Worm (Caenorhabditis elegans): Measurements from ENCODE around the gene ZK892.3.
A peak's percentile ranks its signal among the peaks of the same experiment; 100 is the strongest.

The ZK892.3 gene

DNA sequence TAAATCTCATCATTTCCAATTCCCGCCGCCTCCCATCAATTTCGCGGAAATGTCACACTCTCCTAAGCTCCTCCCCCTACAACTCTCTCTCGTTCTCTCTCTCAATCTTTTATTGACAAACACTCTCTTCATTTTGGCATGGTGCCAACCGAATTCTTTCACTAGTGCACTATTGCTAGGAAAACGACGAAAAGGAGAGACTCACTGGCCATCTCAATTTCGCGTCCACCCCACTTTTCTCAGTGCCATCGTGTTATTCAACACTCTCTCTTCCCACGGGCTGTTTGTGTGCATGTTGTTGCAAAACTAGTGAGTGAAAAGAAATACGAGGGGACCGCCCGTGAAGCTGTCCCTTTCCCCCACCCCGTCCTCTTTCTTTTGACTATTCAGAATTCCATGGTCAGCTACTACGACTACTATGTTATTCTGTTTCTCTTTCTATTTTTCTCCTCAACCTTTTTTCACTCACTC, 16.7 kb upstream of the ZK892.3 start:
- TF ChIP-seq hmg-4 (GFP tag; optimal IDR thresholded peaks at IDR 0.05), result peak; percentile 47
- TF ChIP-seq ceh-13 (GFP tag; optimal IDR thresholded peaks at IDR 0.05), result no peak
- TF ChIP-seq F13C5.2 (tag; optimal IDR thresholded peaks at IDR 0.05), result peak; percentile 49

DNA sequence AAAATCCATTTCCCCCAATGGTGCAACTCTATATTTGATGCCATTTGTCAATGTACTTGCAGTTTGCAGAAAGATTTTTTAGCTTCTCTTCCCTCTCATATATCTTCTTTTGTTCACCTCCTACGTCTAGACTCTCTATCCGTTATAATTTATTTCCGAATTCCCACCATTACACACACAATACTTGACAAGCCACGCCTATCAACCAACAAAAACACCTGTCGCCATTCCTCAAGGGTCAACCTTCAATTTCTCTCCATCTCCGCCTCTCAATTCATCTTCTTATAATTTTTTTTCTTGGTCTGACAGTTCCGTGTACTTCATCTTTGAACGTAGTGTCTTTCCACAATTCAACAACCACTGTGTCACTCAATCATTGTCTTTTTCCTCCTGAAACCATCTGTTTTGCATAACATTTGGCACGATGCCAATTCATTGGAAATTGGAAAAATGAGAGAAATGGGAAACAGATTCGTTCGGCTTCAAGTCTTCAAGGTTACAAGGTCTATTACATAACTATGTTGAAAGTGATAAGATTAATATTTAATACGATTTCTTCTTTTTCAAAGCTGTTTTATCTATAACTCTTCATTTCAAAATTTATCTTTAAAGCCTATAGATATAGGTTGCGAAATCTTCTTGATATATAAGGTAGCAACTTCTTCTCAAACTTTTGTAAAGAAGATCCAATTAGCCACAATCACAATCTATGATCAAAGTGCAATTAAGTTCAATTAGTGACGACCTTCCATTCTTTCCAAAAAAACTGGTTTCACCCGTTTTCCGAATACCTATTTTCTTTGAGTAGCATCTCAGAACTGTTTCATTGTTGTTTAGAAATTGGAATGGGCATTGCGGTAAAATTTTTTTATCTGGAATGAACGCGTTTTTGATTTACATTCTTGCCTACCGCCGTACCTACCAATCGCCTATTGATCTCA, 14.7 kb upstream of the ZK892.3 start:
- no peak for TF ChIP-seq ceh-36 (tag; optimal IDR thresholded peaks at IDR 0.05)
- TF ChIP-seq tbx-11 (GFP tag; IDR thresholded peaks at IDR 0.05), result no peak
- no peak for TF ChIP-seq pes-1 (GFP tag; IDR thresholded peaks at IDR 0.05)
- TF ChIP-seq sea-1 (GFP tag; conservative IDR thresholded peaks at IDR 0.05), result no peak
- TF ChIP-seq flt-1 (GFP tag; IDR thresholded peaks at IDR 0.05), result no peak
- TF ChIP-seq hnd-1 (tag; optimal IDR thresholded peaks at IDR 0.05), result no peak
- no peak for TF ChIP-seq hmg-4 (GFP tag; optimal IDR thresholded peaks at IDR 0.05)

DNA sequence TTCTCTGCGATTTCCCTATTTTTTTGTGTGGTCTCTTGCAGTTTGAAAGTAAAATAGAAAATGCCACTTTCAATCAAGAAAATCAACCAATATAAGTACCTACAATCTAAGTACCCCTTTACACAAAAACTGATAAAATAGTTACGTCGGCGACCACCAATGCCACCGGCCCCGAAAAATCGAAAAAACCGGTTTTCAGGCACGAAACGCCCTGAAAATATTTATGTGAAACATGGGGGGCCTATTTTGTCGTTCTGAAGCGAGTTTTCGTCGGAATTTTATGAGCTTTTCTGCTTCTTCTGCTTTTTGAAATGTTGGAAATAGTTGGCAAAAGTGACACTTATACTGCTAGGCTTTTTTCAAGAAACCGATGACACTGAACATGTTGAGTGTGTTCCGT, 13.0 kb upstream of the ZK892.3 start:
- TF ChIP-seq hnd-1 (tag; optimal IDR thresholded peaks at IDR 0.05) (no peak), tbx-11 (GFP tag; IDR thresholded peaks at IDR 0.05) (no peak), ama-1 (optimal IDR thresholded peaks at IDR 0.05) (no peak), B0310.2 (tag; optimal IDR thresholded peaks at IDR 0.05) (no peak), hmg-4 (GFP tag; optimal IDR thresholded peaks at IDR 0.05) (no peak), scrt-1 (GFP tag; IDR thresholded peaks at IDR 0.05) (no peak), aly-1 (tag; optimal IDR thresholded peaks at IDR 0.05) (no peak), tbx-37 (GFP tag; conservative IDR thresholded peaks at IDR 0.05) (no peak), hmbx-1 (tag; optimal IDR thresholded peaks at IDR 0.05) (no peak), flt-1 (GFP tag; IDR thresholded peaks at IDR 0.05) (no peak), ceh-13 (GFP tag; optimal IDR thresholded peaks at IDR 0.05) (no peak), pes-1 (GFP tag; IDR thresholded peaks at IDR 0.05) (no peak), F13C5.2 (tag; optimal IDR thresholded peaks at IDR 0.05) (no peak), ceh-36 (tag; optimal IDR thresholded peaks at IDR 0.05) (no peak), tra-4 (tag; optimal IDR thresholded peaks at IDR 0.05) (no peak), ets-7 (tag; optimal IDR thresholded peaks at IDR 0.05) (no peak), sea-1 (GFP tag; conservative IDR thresholded peaks at IDR 0.05) (no peak)

DNA sequence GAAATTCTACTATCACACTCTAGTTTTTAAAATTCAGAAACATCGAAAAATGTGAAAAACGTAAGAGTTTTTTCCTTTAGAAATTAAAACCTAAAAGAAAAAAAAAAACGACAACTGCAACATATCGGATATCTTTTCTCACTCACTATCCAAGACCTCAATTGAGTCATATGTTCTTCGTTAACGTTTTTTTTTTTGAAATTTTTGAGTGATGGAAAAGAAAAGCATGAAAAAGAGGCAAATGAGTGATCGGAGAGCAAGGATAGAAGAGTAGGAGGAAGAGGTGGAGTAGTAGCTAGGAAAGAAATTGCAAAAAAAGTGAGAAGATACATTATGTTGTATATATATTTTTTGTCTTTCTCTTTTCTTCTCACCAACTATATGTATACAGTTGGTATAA, 12.1 kb upstream of the ZK892.3 start:
- TF ChIP-seq flt-1 (GFP tag; IDR thresholded peaks at IDR 0.05) (no peak), F13C5.2 (tag; optimal IDR thresholded peaks at IDR 0.05) (no peak), ceh-36 (tag; optimal IDR thresholded peaks at IDR 0.05) (no peak), ceh-13 (GFP tag; optimal IDR thresholded peaks at IDR 0.05) (no peak), aly-1 (tag; optimal IDR thresholded peaks at IDR 0.05) (no peak), hnd-1 (tag; optimal IDR thresholded peaks at IDR 0.05) (no peak), scrt-1 (GFP tag; IDR thresholded peaks at IDR 0.05) (no peak), sea-1 (GFP tag; conservative IDR thresholded peaks at IDR 0.05) (no peak), tbx-11 (GFP tag; IDR thresholded peaks at IDR 0.05) (no peak), ama-1 (optimal IDR thresholded peaks at IDR 0.05) (no peak), ets-7 (tag; optimal IDR thresholded peaks at IDR 0.05) (no peak), pes-1 (GFP tag; IDR thresholded peaks at IDR 0.05) (no peak), tbx-37 (GFP tag; conservative IDR thresholded peaks at IDR 0.05) (no peak), B0310.2 (tag; optimal IDR thresholded peaks at IDR 0.05) (no peak), tra-4 (tag; optimal IDR thresholded peaks at IDR 0.05) (no peak), hmbx-1 (tag; optimal IDR thresholded peaks at IDR 0.05) (no peak)

DNA sequence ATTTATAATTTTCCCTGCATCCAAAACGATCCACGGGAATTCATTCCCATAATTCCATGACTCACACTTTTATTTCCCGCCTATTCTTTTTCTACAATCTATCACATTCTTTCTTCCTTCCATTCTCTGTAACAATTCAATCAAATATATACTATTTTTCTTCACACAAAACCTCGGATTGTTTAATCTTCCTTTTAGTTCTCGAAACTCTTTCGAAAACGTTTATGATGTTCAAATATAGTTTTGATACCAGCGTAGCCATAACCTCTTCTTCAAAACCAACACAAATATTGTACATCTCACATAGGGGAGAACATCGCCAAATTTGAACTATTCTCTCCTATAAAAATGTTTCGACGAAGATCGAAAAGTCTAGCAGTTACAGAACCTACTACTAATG, 10.8 kb upstream of the ZK892.3 start, which contains the start of gene lec-3:
TSS of gene lec-3 (plus strand) at position 301 of the 400 bp plus-strand sequence.
- TF ChIP-seq flt-1 (GFP tag; IDR thresholded peaks at IDR 0.05) (no peak), ama-1 (optimal IDR thresholded peaks at IDR 0.05) (no peak), ceh-36 (tag; optimal IDR thresholded peaks at IDR 0.05) (no peak), hnd-1 (tag; optimal IDR thresholded peaks at IDR 0.05) (no peak), aly-1 (tag; optimal IDR thresholded peaks at IDR 0.05) (no peak), pes-1 (GFP tag; IDR thresholded peaks at IDR 0.05) (no peak), sea-1 (GFP tag; conservative IDR thresholded peaks at IDR 0.05) (no peak), hmg-4 (GFP tag; optimal IDR thresholded peaks at IDR 0.05) (no peak), tbx-37 (GFP tag; conservative IDR thresholded peaks at IDR 0.05) (no peak), tbx-11 (GFP tag; IDR thresholded peaks at IDR 0.05) (no peak), scrt-1 (GFP tag; IDR thresholded peaks at IDR 0.05) (no peak), hmbx-1 (tag; optimal IDR thresholded peaks at IDR 0.05) (no peak), ceh-13 (GFP tag; optimal IDR thresholded peaks at IDR 0.05) (no peak), F13C5.2 (tag; optimal IDR thresholded peaks at IDR 0.05) (no peak), ets-7 (tag; optimal IDR thresholded peaks at IDR 0.05) (no peak), B0310.2 (tag; optimal IDR thresholded peaks at IDR 0.05) (no peak)

DNA sequence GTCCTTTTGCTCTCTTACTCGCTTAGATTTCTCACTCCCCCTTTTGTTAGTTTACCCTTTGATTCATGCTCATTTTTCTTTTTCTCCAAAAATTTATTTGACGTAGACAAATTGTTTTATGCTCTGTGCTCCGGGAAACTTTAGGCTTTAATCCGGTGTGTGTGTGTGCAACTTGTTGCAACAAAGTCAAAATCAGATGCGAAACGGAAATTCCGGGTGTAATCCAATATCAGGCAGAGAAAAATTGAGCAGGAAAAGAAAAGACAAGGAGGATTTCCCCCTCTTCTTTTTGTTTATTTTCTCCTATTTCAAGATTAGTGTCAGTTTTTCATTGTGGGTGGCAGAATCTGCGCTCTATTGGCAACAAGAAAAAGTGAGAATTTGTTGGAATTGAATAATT, 9.2 kb upstream of the ZK892.3 start:
- TF ChIP-seq ama-1 (optimal IDR thresholded peaks at IDR 0.05) (no peak), F13C5.2 (tag; optimal IDR thresholded peaks at IDR 0.05) (no peak), tbx-11 (GFP tag; IDR thresholded peaks at IDR 0.05) (no peak)

DNA sequence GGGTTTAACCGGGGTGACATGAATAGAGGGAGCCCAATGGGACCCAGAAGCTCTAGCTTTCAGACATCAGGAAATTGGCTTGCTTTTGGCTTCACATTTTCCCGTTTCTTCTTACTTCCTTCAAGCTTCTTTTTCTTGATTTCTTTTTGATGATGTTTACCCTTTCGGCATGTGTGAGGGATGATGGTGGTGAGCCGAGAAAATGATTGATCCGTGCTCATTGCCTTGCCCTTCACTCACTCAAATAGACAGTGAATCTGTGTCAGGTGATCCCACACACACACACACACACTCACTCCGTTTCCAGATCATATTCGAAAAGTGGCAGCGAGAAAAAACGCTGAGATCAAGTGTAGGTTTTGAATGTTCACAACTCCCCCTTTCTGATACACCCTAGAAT, 7.0 kb upstream of the ZK892.3 start:
- TF ChIP-seq F13C5.2 (tag; optimal IDR thresholded peaks at IDR 0.05), result no peak
- TF ChIP-seq pes-1 (GFP tag; IDR thresholded peaks at IDR 0.05), result no peak
- no peak for TF ChIP-seq aly-1 (tag; optimal IDR thresholded peaks at IDR 0.05)
- no peak for TF ChIP-seq tra-4 (tag; optimal IDR thresholded peaks at IDR 0.05)
- TF ChIP-seq tbx-11 (GFP tag; IDR thresholded peaks at IDR 0.05), result no peak
- TF ChIP-seq B0310.2 (tag; optimal IDR thresholded peaks at IDR 0.05), result no peak
- no peak for TF ChIP-seq ets-7 (tag; optimal IDR thresholded peaks at IDR 0.05)
- no peak for TF ChIP-seq ama-1 (optimal IDR thresholded peaks at IDR 0.05)
- no peak for TF ChIP-seq ceh-36 (tag; optimal IDR thresholded peaks at IDR 0.05)
- TF ChIP-seq flt-1 (GFP tag; IDR thresholded peaks at IDR 0.05), result no peak
- no peak for TF ChIP-seq ceh-13 (GFP tag; optimal IDR thresholded peaks at IDR 0.05)
- TF ChIP-seq scrt-1 (GFP tag; IDR thresholded peaks at IDR 0.05), result no peak
